Worm (Caenorhabditis elegans) whole organism, early embryonic: ENCODE data around the gene hum-10.

ENCODE experiments used
- B0310.2 ChIP-seq: sonication (generic microtip); optimal IDR thresholded peaks from 2 replicates; lab custom pipeline; 2016; ENCODE audit warnings: mild to moderate bottlenecking, missing genetic modification characterization, missing compliant biosample characterization
- aly-1 ChIP-seq: sonication (generic microtip); optimal IDR thresholded peaks from 2 replicates; lab custom pipeline; 2016; ENCODE audit warnings: missing genetic modification characterization, missing compliant biosample characterization
- ama-1 ChIP-seq: fragments of 150-350 bp; optimal IDR thresholded peaks from 2 replicates; lab custom pipeline; 2014
- ceh-13 ChIP-seq: fragments of 200-800 bp; sonication (Bioruptor generic); optimal IDR thresholded peaks from 2 replicates; lab custom pipeline; 2018; ENCODE audit warnings: mild to moderate bottlenecking, missing genetic modification characterization, missing compliant biosample characterization
- ceh-36 ChIP-seq: sonication (generic microtip); optimal IDR thresholded peaks from 2 replicates; lab custom pipeline; 2016; ENCODE audit warnings: missing genetic modification characterization, inconsistent platforms, missing compliant biosample characterization
- ets-7 ChIP-seq: sonication (generic microtip); optimal IDR thresholded peaks from 2 replicates; lab custom pipeline; 2016; ENCODE audit warnings: missing genotype, missing genetic modification characterization, missing compliant biosample characterization
- flt-1 ChIP-seq: fragments of 200-800 bp; sonication (Bioruptor generic); IDR thresholded peaks from 2 replicates; pipeline ENCODE4 v1.3.6; 2022; ENCODE audit warnings: missing genetic modification characterization, missing compliant biosample characterization
- hmbx-1 ChIP-seq: sonication (generic microtip); optimal IDR thresholded peaks from 2 replicates; lab custom pipeline; 2016; ENCODE audit warnings: mild to moderate bottlenecking, missing genetic modification characterization, missing compliant biosample characterization
- pes-1 ChIP-seq: fragments of 200-800 bp; sonication (Bioruptor generic); IDR thresholded peaks from 2 replicates; pipeline ENCODE4 v1.3.6; 2022; ENCODE audit warnings: missing genetic modification reagents, missing genetic modification characterization, missing compliant biosample characterization
- scrt-1 ChIP-seq: fragments of 200-800 bp; sonication (Bioruptor generic); IDR thresholded peaks from 2 replicates; pipeline ENCODE4 v1.3.6; 2022; ENCODE audit warnings: missing genetic modification characterization, missing compliant biosample characterization
- sea-1 ChIP-seq: fragments of 200-800 bp; sonication (Bioruptor generic); conservative IDR thresholded peaks from 2 replicates; pipeline ENCODE4 v1.3.6; 2022; ENCODE audit warnings: missing genetic modification characterization, missing compliant biosample characterization
- tbx-11 ChIP-seq: fragments of 200-800 bp; sonication (Bioruptor generic); IDR thresholded peaks from 2 replicates; pipeline ENCODE4 v1.3.6; 2022; ENCODE audit warnings: missing genetic modification characterization, missing compliant biosample characterization
- tbx-37 ChIP-seq: fragments of 200-800 bp; sonication (Bioruptor generic); conservative IDR thresholded peaks from 2 replicates; pipeline ENCODE4 v1.3.6; 2022; ENCODE audit warnings: missing genetic modification reagents, missing genetic modification characterization, missing compliant biosample characterization
- tra-4 ChIP-seq: sonication (generic microtip); optimal IDR thresholded peaks from 2 replicates; lab custom pipeline; 2017; ENCODE audit warnings: missing genetic modification characterization, missing compliant biosample characterization

ce11 chrX:4818252-4818651 lies 36.2 kb upstream of the hum-10 start, which contains the start of gene R08E3.3:
- TF ChIP-seq ceh-36 (tag; lab: Kevin White, UChicago): no peak
- TF ChIP-seq flt-1 (GFP tag; lab: Robert Waterston, UW): no peak
- TF ChIP-seq hmbx-1: no peak
- TF ChIP-seq ama-1 (lab: Kevin White, UChicago): no peak
- TF ChIP-seq pes-1 (GFP tag; lab: Robert Waterston, UW): no peak
- no peak for TF ChIP-seq ceh-13
- no peak for TF ChIP-seq ets-7 (tag; lab: Kevin White, UChicago)
- no peak for TF ChIP-seq sea-1 (GFP tag; lab: Robert Waterston, UW)
- no peak for TF ChIP-seq tra-4 (tag; lab: Kevin White, UChicago)
- no peak for TF ChIP-seq B0310.2 (tag; lab: Kevin White, UChicago)
- TF ChIP-seq tbx-11 (GFP tag; lab: Robert Waterston, UW): no peak
- TF ChIP-seq scrt-1 (GFP tag; lab: Robert Waterston, UW): no peak
- TF ChIP-seq tbx-37: no peak
- TF ChIP-seq aly-1: no peak
